Worm (Caenorhabditis elegans) whole organism, L4 larva: Measurements from ENCODE around the gene Y67D8C.7.

Experiments used
- F44E2.7 ChIP-seq: fragments of 200-800 bp; sonication (Bioruptor generic); IDR thresholded peaks from 2 replicates; pipeline ENCODE4 v2.1.2; 2022; ENCODE audit warnings: missing genetic modification characterization, missing compliant biosample characterization
- ceh-28 ChIP-seq: fragments of 150-350 bp; optimal IDR thresholded peaks from 2 replicates; lab custom pipeline; 2014; ENCODE audit warnings: missing biosample characterization, missing genetic modification reagents, missing genetic modification characterization
- ceh-62 ChIP-seq: sonication (generic microtip); optimal IDR thresholded peaks from 2 replicates; lab custom pipeline; 2017; ENCODE audit warnings: missing biosample characterization, missing genetic modification characterization
- duxl-1 ChIP-seq: sonication (generic microtip); optimal IDR thresholded peaks from 2 replicates; lab custom pipeline; 2016; ENCODE audit warnings: mild to moderate bottlenecking, missing genetic modification characterization, moderate library complexity, missing compliant biosample characterization; ENCODE audit not compliant: poor library complexity
- gei-8 ChIP-seq: fragments of 200-800 bp; sonication (Bioruptor generic); optimal IDR thresholded peaks from 2 replicates; lab custom pipeline; 2018; ENCODE audit warnings: mild to moderate bottlenecking, missing genetic modification characterization, missing compliant biosample characterization
- nhr-11 ChIP-seq: fragments of 150-350 bp; optimal IDR thresholded peaks from 2 replicates; lab custom pipeline; 2014; ENCODE audit warnings: missing biosample characterization, missing genetic modification characterization
- zip-11 ChIP-seq: fragments of 200-800 bp; sonication (Bioruptor generic); IDR thresholded peaks from 2 replicates; pipeline ENCODE4 v1.3.6; 2022; ENCODE audit warnings: missing genetic modification characterization, missing compliant biosample characterization

DNA sequence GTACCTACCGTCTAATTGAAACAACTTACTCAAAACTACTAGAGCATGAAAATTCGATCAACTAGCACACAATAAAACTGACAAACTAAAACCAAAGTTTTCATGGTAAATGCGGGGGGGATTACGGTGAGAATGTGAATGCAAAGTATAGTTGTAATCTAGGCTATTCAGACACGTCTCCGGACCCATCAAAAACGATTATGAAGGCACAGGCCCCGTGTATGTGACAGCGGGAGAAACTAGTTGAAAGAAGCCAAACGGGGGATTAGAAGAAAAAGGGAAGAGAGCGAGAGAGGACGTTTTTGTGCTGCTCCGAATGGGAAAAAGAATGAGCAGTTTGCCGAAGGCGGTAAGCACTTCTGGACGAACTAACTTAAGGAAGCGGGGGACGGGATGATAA, 24.4 kb upstream of the Y67D8C.7 start:
- TF ChIP-seq F44E2.7 (GFP tag; lab: Robert Waterston, UW) (no peak), ceh-62 (tag; lab: Kevin White, UChicago) (no peak), ceh-28 (tag; lab: Kevin White, UChicago) (no peak), gei-8 (no peak), nhr-11 (no peak), duxl-1 (tag; lab: Kevin White, UChicago) (no peak), zip-11 (GFP tag; lab: Robert Waterston, UW) (no peak)
